Fruit fly (Drosophila melanogaster) whole organism, embryonic: Measurements from ENCODE around the gene CG34288.
A peak's percentile ranks its signal among the peaks of the same experiment; 100 is the strongest.

Experiments used
- Atf6 ChIP-seq: fragments of 200-800 bp; sonication (Bioruptor generic); IDR thresholded peaks from 2 replicates; pipeline ENCODE4 v1.3.6; 2022; ENCODE audit warnings: missing biosample characterization, missing genetic modification characterization
- CG10274 ChIP-seq: fragments of 200-800 bp; sonication (Bioruptor generic); optimal IDR thresholded peaks from 3 replicates; lab custom pipeline; 2017; ENCODE audit warnings: missing biosample characterization, mild to moderate bottlenecking, missing genetic modification characterization
- CG11247 ChIP-seq: fragments of 200-800 bp; sonication (Bioruptor generic); IDR thresholded peaks from 2 replicates; pipeline ENCODE4 v1.3.6; 2022; ENCODE audit warnings: missing biosample characterization, missing genetic modification characterization
- CG11398 ChIP-seq: fragments of 200-800 bp; sonication (Bioruptor generic); optimal IDR thresholded peaks from 2 replicates; lab custom pipeline; 2016; ENCODE audit warnings: missing biosample characterization, missing genetic modification characterization
- CG12219 ChIP-seq: fragments of 200-800 bp; sonication (Bioruptor generic); optimal IDR thresholded peaks from 3 replicates; lab custom pipeline; 2018; ENCODE audit warnings: missing biosample characterization, mild to moderate bottlenecking, missing genetic modification characterization
- CG12299 ChIP-seq: fragments of 200-800 bp; sonication (Bioruptor generic); optimal IDR thresholded peaks from 2 replicates; lab custom pipeline; 2018; ENCODE audit warnings: missing biosample characterization, mild to moderate bottlenecking, missing genetic modification characterization
- CG12659 ChIP-seq: fragments of 200-800 bp; sonication (Bioruptor generic); optimal IDR thresholded peaks from 3 replicates; lab custom pipeline; 2017; ENCODE audit warnings: mild to moderate bottlenecking, missing biosample characterization, missing genetic modification reagents, missing genetic modification characterization
- CG14667 ChIP-seq: fragments of 200-800 bp; sonication (Bioruptor generic); IDR thresholded peaks from 2 replicates; pipeline ENCODE4 v1.3.6; 2022; ENCODE audit warnings: missing biosample characterization, missing genetic modification characterization
- CG15011 ChIP-seq: fragments of 200-800 bp; sonication (Bioruptor generic); optimal IDR thresholded peaks from 3 replicates; lab custom pipeline; 2018; ENCODE audit warnings: missing biosample characterization, mild to moderate bottlenecking, missing genetic modification characterization
- CG1832 ChIP-seq: fragments of 200-800 bp; sonication (Bioruptor generic); optimal IDR thresholded peaks from 2 replicates; lab custom pipeline; 2017; ENCODE audit warnings: missing biosample characterization, mild to moderate bottlenecking, missing genetic modification characterization, inconsistent platforms
- CG2202 ChIP-seq: fragments of 200-800 bp; sonication (Bioruptor generic); optimal IDR thresholded peaks from 2 replicates; lab custom pipeline; 2018; ENCODE audit warnings: missing biosample characterization, mild to moderate bottlenecking, missing genetic modification characterization
- CG2875 ChIP-seq: fragments of 200-800 bp; sonication (Bioruptor generic); optimal IDR thresholded peaks from 2 replicates; lab custom pipeline; 2017; ENCODE audit warnings: missing biosample characterization, mild to moderate bottlenecking, missing genetic modification characterization, missing genetic modification reagents
- CG6765 ChIP-seq: fragments of 200-800 bp; sonication (Bioruptor generic); optimal IDR thresholded peaks from 3 replicates; lab custom pipeline; 2017; ENCODE audit warnings: missing biosample characterization, mild to moderate bottlenecking, missing genetic modification characterization
- CG6791 ChIP-seq: fragments of 200-800 bp; sonication (Bioruptor generic); IDR thresholded peaks from 3 replicates; pipeline ENCODE4 v1.3.6; 2022; ENCODE audit warnings: missing biosample characterization, missing genetic modification characterization; ENCODE audit not compliant: partially characterized antibody
- CG9609 ChIP-seq: fragments of 200-800 bp; sonication (Bioruptor generic); optimal IDR thresholded peaks from 3 replicates; lab custom pipeline; 2016; ENCODE audit warnings: missing biosample characterization, missing genetic modification characterization
- CG9817 ChIP-seq: fragments of 200-800 bp; sonication (Bioruptor generic); optimal IDR thresholded peaks from 2 replicates; lab custom pipeline; 2018; ENCODE audit warnings: missing biosample characterization, mild to moderate bottlenecking, missing genetic modification characterization, moderate library complexity
- Dref ChIP-seq: fragments of 200-800 bp; sonication (Bioruptor generic); IDR thresholded peaks from 2 replicates; pipeline ENCODE4 v1.3.6; 2022; ENCODE audit warnings: missing biosample characterization, missing genetic modification characterization
- Elba2 ChIP-seq: fragments of 200-800 bp; sonication (Bioruptor generic); optimal IDR thresholded peaks from 3 replicates; lab custom pipeline; 2016; ENCODE audit warnings: missing biosample characterization, missing genetic modification characterization
- Ets65A ChIP-seq: fragments of 200-800 bp; sonication (Bioruptor generic); peaks from one replicate; lab custom pipeline; 2016; ENCODE audit warnings: missing biosample characterization, missing genetic modification characterization
- Ets97D ChIP-seq: fragments of 200-800 bp; sonication (Bioruptor generic); optimal IDR thresholded peaks from 3 replicates; lab custom pipeline; 2016; ENCODE audit warnings: missing biosample characterization, missing genetic modification characterization
- Gsc ChIP-seq: fragments of 200-800 bp; sonication (Bioruptor generic); IDR thresholded peaks from 2 replicates; pipeline ENCODE4 v1.3.6; 2022; ENCODE audit warnings: missing biosample characterization, missing genetic modification characterization
- H15 ChIP-seq: fragments of 200-800 bp; sonication (Bioruptor generic); IDR thresholded peaks from 3 replicates; pipeline ENCODE4 v1.3.6; 2022; ENCODE audit warnings: missing biosample characterization, missing genetic modification characterization
- MESR4 ChIP-seq: fragments of 200-800 bp; sonication (Bioruptor generic); optimal IDR thresholded peaks from 2 replicates; lab custom pipeline; 2018; ENCODE audit warnings: missing biosample characterization, mild to moderate bottlenecking, missing genetic modification characterization, moderate library complexity
- Med ChIP-seq: fragments of 200-800 bp; sonication (Bioruptor generic); peaks from one replicate; lab custom pipeline; 2016; ENCODE audit warnings: missing biosample characterization, missing genetic modification characterization, mild to moderate bottlenecking, inconsistent platforms, moderate library complexity
- Oaz ChIP-seq: fragments of 200-800 bp; sonication (Bioruptor generic); IDR thresholded peaks from 2 replicates; pipeline ENCODE4 v1.3.6; 2022; ENCODE audit warnings: missing biosample characterization, missing genetic modification characterization
- Opbp ChIP-seq: fragments of 200-800 bp; sonication (Bioruptor generic); IDR thresholded peaks from 3 replicates; pipeline ENCODE4 v1.3.6; 2022; ENCODE audit warnings: missing biosample characterization, missing genetic modification characterization; ENCODE audit not compliant: partially characterized antibody
- Pdp1 ChIP-seq, 2 experiments: fragments of 200-800 bp; sonication (Bioruptor generic); optimal IDR thresholded peaks; 3 replicates each; lab custom pipeline; 2016; ENCODE audit warnings: missing biosample characterization in 2 of 2, missing genetic modification characterization in 2 of 2, mild to moderate bottlenecking in 1 of 2, moderate library complexity in 1 of 2
- Trl ChIP-seq, 3 experiments: fragments of >200 bp in 2 of 3; fragments of 200-800 bp in 1 of 3; sonication (Bioruptor generic) in 1 of 3; optimal IDR thresholded peaks; 2 replicates in 1 of 3; 3 replicates in 2 of 3; lab custom pipeline; 2016 to 2017; ENCODE audit warnings: missing biosample characterization in 1 of 3, missing genetic modification characterization in 1 of 3
- az2 ChIP-seq: fragments of 200-800 bp; sonication (Bioruptor generic); optimal IDR thresholded peaks from 3 replicates; lab custom pipeline; 2016; ENCODE audit warnings: missing biosample characterization, missing genetic modification characterization
- cad ChIP-seq: fragments of >200 bp; optimal IDR thresholded peaks from 2 replicates; lab custom pipeline; 2017; ENCODE audit warnings: missing biosample characterization, missing genetic modification characterization
- cg ChIP-seq: fragments of 200-800 bp; sonication (Bioruptor generic); optimal IDR thresholded peaks from 3 replicates; lab custom pipeline; 2019; ENCODE audit warnings: missing biosample characterization, mild to moderate bottlenecking, missing genetic modification characterization, moderate library complexity
- ci ChIP-seq: fragments of 200-800 bp; sonication (Bioruptor generic); IDR thresholded peaks from 3 replicates; pipeline ENCODE4 v1.3.6; 2022; ENCODE audit warnings: missing biosample characterization, missing genetic modification characterization
- crol ChIP-seq: fragments of 200-800 bp; sonication (Bioruptor generic); IDR thresholded peaks from 2 replicates; pipeline ENCODE4 v1.3.6; 2022; ENCODE audit warnings: missing biosample characterization, missing genetic modification characterization
- cwo ChIP-seq: fragments of 200-800 bp; sonication (Bioruptor generic); optimal IDR thresholded peaks from 3 replicates; lab custom pipeline; 2017; ENCODE audit warnings: missing biosample characterization, missing genetic modification characterization, mild to moderate bottlenecking, moderate library complexity, missing genetic modification reagents
- ewg ChIP-seq: fragments of 200-800 bp; sonication (Bioruptor generic); optimal IDR thresholded peaks from 3 replicates; lab custom pipeline; 2017; ENCODE audit warnings: mild to moderate bottlenecking, missing biosample characterization, missing genetic modification reagents, missing genetic modification characterization
- eyg ChIP-seq: fragments of 200-800 bp; sonication (Bioruptor generic); optimal IDR thresholded peaks from 3 replicates; lab custom pipeline; 2016; ENCODE audit warnings: missing biosample characterization, missing genetic modification characterization
- hbn ChIP-seq: fragments of 200-800 bp; sonication (Bioruptor generic); IDR thresholded peaks from 2 replicates; pipeline ENCODE4 v1.3.6; 2022; ENCODE audit warnings: missing biosample characterization, missing genetic modification characterization; ENCODE audit not compliant: partially characterized antibody
- lilli ChIP-seq: fragments of 200-800 bp; sonication (Bioruptor generic); optimal IDR thresholded peaks from 3 replicates; lab custom pipeline; 2016; ENCODE audit warnings: missing biosample characterization, missing genetic modification characterization
- nerfin-1 ChIP-seq: fragments of 200-800 bp; sonication (Bioruptor generic); optimal IDR thresholded peaks from 3 replicates; lab custom pipeline; 2019; ENCODE audit warnings: missing biosample characterization, mild to moderate bottlenecking, missing genetic modification characterization, moderate library complexity
- nerfin-2 ChIP-seq: fragments of 200-800 bp; sonication (Bioruptor generic); IDR thresholded peaks from 2 replicates; pipeline ENCODE4 v1.3.6; 2022; ENCODE audit warnings: missing biosample characterization, missing genetic modification characterization; ENCODE audit not compliant: partially characterized antibody
- oc ChIP-seq: fragments of 200-800 bp; sonication (Bioruptor generic); optimal IDR thresholded peaks from 2 replicates; lab custom pipeline; 2018; ENCODE audit warnings: missing biosample characterization, mild to moderate bottlenecking, missing genetic modification characterization, moderate library complexity

The CG34288 gene

dm6 chr3R:22487037-22487492 lies 40.0 kb upstream of the CG34288 start, which contains the start of gene Pfdn5 (continued):
- TF ChIP-seq CG2875 (GFP tag; lab: Kevin White, UChicago) = no peak
- peak; percentile 83 for TF ChIP-seq Opbp (GFP tag; lab: Robert Waterston, UW)
- peak; percentile 74 for TF ChIP-seq hbn (GFP tag; lab: Robert Waterston, UW)
- TF ChIP-seq CG12219 (GFP tag; lab: Kevin White, UChicago) = no peak
- no peak for TF ChIP-seq CG11398 (GFP tag; lab: Kevin White, UChicago)
- TF ChIP-seq Pdp1 (GFP tag; optimal IDR thresholded peaks at IDR 0.05; lab: Kevin White, UChicago) = no peak
- peak; percentile 98 for TF ChIP-seq MESR4 (GFP tag; lab: Kevin White, UChicago)
- no peak for TF ChIP-seq CG9817 (tag; lab: Kevin White, UChicago)
- no peak for TF ChIP-seq Gsc (GFP tag; lab: Robert Waterston, UW)
- no peak for TF ChIP-seq H15 (GFP tag; lab: Robert Waterston, UW)
- TF ChIP-seq az2 = no peak
- no peak for TF ChIP-seq cad (GFP tag; lab: Kevin White, UChicago)
- peak; percentile 91 for TF ChIP-seq nerfin-2 (GFP tag; lab: Robert Waterston, UW)
- no peak for TF ChIP-seq CG10274 (GFP tag; lab: Kevin White, UChicago)
- peak; percentile 90 for TF ChIP-seq CG6791 (GFP tag; lab: Robert Waterston, UW)
- TF ChIP-seq CG2202 (tag; lab: Kevin White, UChicago) = no peak
- no peak for TF ChIP-seq nerfin-1 (tag; lab: Kevin White, UChicago)
- no peak for TF ChIP-seq cwo (GFP tag; lab: Kevin White, UChicago)
- TF ChIP-seq eyg (GFP tag; lab: Kevin White, UChicago) = no peak
- TF ChIP-seq crol (GFP tag; lab: Robert Waterston, UW) = peak; percentile 90
- no peak for TF ChIP-seq CG11247 (GFP tag; lab: Robert Waterston, UW)
- no peak for TF ChIP-seq oc (tag; lab: Kevin White, UChicago)

- TF ChIP-seq CG14667 (GFP tag; lab: Robert Waterston, UW) = no peak
- no peak for TF ChIP-seq CG9609
- TF ChIP-seq Elba2 (GFP tag; lab: Kevin White, UChicago) = no peak
- TF ChIP-seq Ets65A (GFP tag; lab: Kevin White, UChicago) = peak; percentile 92
- TF ChIP-seq, all 482 proteins: peak for 1
Measured at dm6 chr3R:22483537-22483936, 36.5 kb upstream of the CG34288 start.

DNA sequence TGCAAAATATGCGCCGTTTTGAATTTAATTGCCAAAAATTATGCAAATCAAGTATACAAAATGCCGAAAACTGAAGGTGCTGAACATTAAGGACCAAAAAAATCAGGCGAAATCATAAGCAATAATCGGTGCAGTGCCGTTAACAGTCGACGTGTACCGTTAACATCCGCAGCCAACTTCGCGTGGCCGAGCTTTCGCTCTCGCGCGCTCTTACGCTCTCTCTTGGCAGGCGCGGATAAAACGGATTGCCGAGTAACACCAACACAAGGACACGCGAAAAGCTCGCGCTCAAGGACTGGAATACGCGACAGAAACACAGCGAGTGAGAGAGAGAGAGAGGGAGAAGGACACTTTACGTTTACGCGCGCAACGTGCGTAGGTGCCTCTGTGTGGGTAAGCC lies 23.0 kb upstream of the CG34288 start:
- peak; percentile 66 for TF ChIP-seq Opbp (GFP tag; lab: Robert Waterston, UW)
- TF ChIP-seq Atf6 = no peak
- TF ChIP-seq Med (GFP tag; lab: Kevin White, UChicago) = peak; percentile 26
- 0 out of 2 replicates have a peak, but pooled peaks have one; percentile 16 for TF ChIP-seq Dref
- peak; percentile 48 for TF ChIP-seq cg (GFP tag; lab: Kevin White, UChicago)
- no peak for TF ChIP-seq CG15011
- TF ChIP-seq CG12659 (GFP tag; lab: Kevin White, UChicago) = peak; percentile 3
- no peak for TF ChIP-seq CG12299 (tag; lab: Kevin White, UChicago)
- TF ChIP-seq Trl (optimal IDR thresholded peaks at IDR 0.05; lab: Kevin White, UChicago) = peak; percentile 39 to 56
- no peak for TF ChIP-seq Trl (GFP tag; optimal IDR thresholded peaks at IDR 0.05; lab: Kevin White, UChicago)
- peak; percentile 35 for TF ChIP-seq CG1832 (GFP tag; lab: Kevin White, UChicago)
- TF ChIP-seq CG6765 (GFP tag; lab: Kevin White, UChicago) = peak; percentile 18
- TF ChIP-seq Ets97D (GFP tag; lab: Kevin White, UChicago) = peak; percentile 19
- peak; percentile 89 for TF ChIP-seq ewg (GFP tag; lab: Kevin White, UChicago)
- no peak for TF ChIP-seq lilli (GFP tag; lab: Kevin White, UChicago)
- peak; percentile 18; the same call in 1 of the 3 replicates for TF ChIP-seq ci (GFP tag; lab: Robert Waterston, UW)
- TF ChIP-seq Oaz = 0 out of 2 replicates have a peak, but pooled peaks have one; percentile 9
